Fruit fly (Drosophila melanogaster): ENCODE results near the gene Nepl13.
A peak's percentile ranks its signal among the peaks of the same experiment; 100 is the strongest.

- peak; percentile 2 for TF ChIP-seq Pif1A (GFP tag; optimal IDR thresholded peaks at IDR 0.05)
- TF ChIP-seq D1 (tag; optimal IDR thresholded peaks at IDR 0.05): no peak
- peak; percentile 86 for TF ChIP-seq EcR (GFP tag; optimal IDR thresholded peaks at IDR 0.05)
- peak; percentile 12 for TF ChIP-seq gl (tag; optimal IDR thresholded peaks at IDR 0.05)
- no peak for TF ChIP-seq CG10348 (GFP tag; IDR thresholded peaks at IDR 0.05)
- peak; percentile 73 for TF ChIP-seq CG9948 (tag; optimal IDR thresholded peaks at IDR 0.05)
- no peak for TF ChIP-seq rn (GFP tag; IDR thresholded peaks at IDR 0.05)
- no peak for TF ChIP-seq CG13204 (GFP tag; optimal IDR thresholded peaks at IDR 0.05)
- TF ChIP-seq CG4496 (GFP tag; IDR thresholded peaks at IDR 0.05): peak; percentile 48; the same call in 2 of the 3 replicates
- TF ChIP-seq CG15710 (tag; optimal IDR thresholded peaks at IDR 0.05): peak; percentile 67
- peak; percentile 71 for TF ChIP-seq Ets98B (GFP tag; IDR thresholded peaks at IDR 0.05)
- TF ChIP-seq Snoo (tag; optimal IDR thresholded peaks at IDR 0.05): peak; percentile 45
- no peak for TF ChIP-seq fd96Ca (GFP tag; IDR thresholded peaks at IDR 0.05)
Measured at dm6 chr3R:22724149-22724973, 36.5 kb downstream of the Nepl13 start, which contains the start of gene Irp-1A.

Data from whole organism, pupa.